Worm (Caenorhabditis elegans) whole organism, dauer: Measurements from ENCODE around the gene rnp-7.
"Not testable (repeated sequence)": the region's sequence is repeated elsewhere in the genome, so short reads cannot be mapped to it uniquely, and the experiment has no call there.

Experiments used
- unc-62 ChIP-seq: sonication (generic microtip); optimal IDR thresholded peaks from 2 replicates; lab custom pipeline; 2017; ENCODE audit warnings: missing biosample characterization, missing genetic modification reagents, missing genetic modification characterization

Gene rnp-7

DNA sequence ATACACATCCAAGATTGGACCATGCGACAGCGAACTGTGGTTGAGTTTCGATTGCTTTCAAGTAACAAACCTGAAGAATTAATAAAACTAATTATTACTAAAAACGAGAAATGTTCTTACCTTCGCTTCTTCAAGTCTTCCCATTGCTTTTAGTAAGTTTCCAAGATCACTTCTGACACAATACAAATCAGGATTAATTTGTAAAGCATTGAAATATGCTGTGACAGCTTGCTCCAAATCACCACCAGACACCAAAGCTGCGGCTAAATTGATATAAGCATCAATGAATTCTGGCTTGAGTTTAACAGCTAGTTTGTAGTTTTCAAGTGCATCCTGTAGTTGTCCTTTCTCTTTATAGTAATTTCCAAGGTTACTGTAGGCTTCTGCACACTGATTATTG, 10.8 kb downstream of the rnp-7 start:
- no peak for TF ChIP-seq unc-62

DNA sequence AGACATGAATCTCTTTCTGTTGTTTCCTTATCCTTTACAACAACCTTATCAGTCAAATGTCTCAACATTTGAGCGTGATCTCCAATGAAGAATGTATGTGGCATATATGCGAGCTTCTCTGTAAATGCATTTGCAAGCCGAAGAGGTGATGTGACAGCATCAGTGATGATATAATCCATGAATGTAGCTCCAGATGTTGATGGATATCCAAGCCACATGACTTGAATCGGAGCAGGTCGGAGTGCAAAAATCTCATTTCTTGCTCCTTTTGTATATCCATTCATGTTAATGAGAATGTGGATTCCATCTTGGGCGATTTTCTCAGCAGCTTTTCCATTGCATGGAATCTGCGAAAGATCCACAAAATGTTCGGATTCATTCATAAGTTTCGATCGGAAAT, 12.8 kb downstream of the rnp-7 start:
- no peak for TF ChIP-seq unc-62

- TF ChIP-seq unc-62, result no peak
Observed at ce11 chrIII:7146341-7146740, 14.6 kb downstream of the rnp-7 start.

DNA sequence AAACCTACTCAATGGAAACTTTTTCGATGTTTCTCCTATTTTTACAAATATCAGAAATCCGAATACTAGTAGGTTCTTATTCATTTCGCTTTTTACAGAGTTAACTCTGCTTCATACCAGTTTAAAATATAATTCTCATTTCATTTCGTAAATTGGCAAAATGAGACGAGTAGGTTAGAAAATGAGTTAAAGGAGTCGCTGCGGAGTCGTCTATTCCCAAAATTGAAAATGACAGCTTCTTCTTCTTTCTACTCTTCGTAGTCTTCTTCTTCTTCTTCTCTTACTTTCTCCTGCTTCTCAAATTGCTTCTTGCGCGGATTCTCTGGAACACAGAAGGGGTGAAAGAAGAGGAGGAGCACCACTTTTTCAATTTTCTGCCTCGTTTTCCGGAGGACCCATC, 16.2 kb downstream of the rnp-7 start, which contains the start of gene glr-2:
Gene glr-2, minus strand, starts transcription at position 211 of the 400 bp plus-strand sequence.
- no peak for TF ChIP-seq unc-62

DNA sequence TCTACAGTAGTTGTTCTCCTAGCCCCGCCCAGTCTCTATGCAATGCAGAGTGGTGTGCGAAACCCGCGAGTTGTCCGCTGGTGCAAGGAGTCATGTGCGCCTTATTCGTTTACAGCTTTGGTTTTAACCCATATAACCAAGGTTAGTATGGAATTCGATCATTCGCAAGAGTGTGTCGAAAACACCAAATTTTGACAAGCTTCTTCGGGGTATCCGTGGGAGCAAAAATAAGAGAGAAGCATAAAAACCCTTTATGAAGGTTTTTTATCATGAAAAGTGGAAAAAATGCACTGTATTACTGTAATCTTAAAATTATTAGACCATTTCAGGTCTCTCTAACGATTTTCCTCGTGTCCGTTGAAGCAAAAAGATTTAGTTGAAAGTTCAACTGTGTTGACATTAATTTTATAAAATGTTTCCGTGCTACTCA, 18.8 kb downstream of the rnp-7 start:
- TF ChIP-seq unc-62, result no peak

- no peak for TF ChIP-seq unc-62
Observed at ce11 chrIII:7141285-7141715, 19.7 kb downstream of the rnp-7 start.

- no peak for TF ChIP-seq unc-62
Observed at ce11 chrIII:7140228-7140710, 20.7 kb downstream of the rnp-7 start.

ce11 chrIII:7138178-7138577, 22.8 kb downstream of the rnp-7 start, which contains the start of gene B0280.11:
TSS of gene B0280.11 (minus strand) at chrIII:7138278.
- no peak for TF ChIP-seq unc-62

- no peak for TF ChIP-seq unc-62
Observed at ce11 chrIII:7136015-7136414, 24.9 kb downstream of the rnp-7 start, which contains the start of gene B0280.17. TSS of gene B0280.17 (minus strand) at chrIII:7136115.

DNA sequence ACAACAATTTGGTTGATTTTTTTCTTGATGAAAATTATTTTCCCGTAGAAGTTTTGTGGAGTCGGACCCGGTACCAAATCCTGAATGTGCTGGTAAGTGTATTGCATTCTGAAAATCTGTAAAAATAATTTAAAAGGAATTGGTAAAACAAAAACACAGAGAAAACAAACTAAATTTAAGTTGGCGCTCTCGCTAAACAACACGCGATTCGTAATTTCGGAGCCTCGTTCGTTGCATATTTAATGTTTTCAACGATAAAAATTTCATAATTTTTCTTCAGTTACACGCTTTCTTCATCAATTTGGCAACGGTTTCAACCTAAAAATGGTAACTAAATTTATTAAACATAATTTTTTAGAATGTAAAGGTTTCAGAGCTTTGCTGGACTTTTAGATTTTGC, 27.4 kb downstream of the rnp-7 start, which contains the start of the genes pot-1 and ggtb-1:
Gene pot-1, minus strand, starts transcription at position 120 of the 400 bp plus-strand sequence.
Gene ggtb-1, plus strand, starts transcription at position 208 of the 400 bp plus-strand sequence.
- no peak for TF ChIP-seq unc-62

ce11 chrIII:7128601-7129000, 32.4 kb downstream of the rnp-7 start, which contains the start of gene viro-2:
TSS of gene viro-2 (plus strand) at chrIII:7128901.
- TF ChIP-seq unc-62, result not testable (repeated sequence)

DNA sequence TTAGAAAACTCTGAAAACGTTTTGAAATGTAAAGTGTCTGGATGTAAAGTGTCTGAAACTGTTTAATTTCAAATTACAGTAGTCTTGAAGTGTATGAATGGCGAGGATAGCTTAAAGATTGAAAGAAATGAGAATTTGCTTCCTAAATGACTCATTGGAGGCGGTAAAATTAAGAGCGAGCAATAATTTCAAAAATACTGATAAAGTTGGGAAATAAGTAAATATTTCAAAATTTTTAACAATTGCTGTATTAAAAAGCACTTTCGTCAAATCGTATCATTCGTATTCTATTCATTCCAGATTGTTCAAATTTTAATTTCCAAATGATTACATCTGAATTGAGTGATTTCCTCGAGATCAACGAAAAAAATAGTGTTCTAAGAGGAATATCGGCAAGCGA, 36.6 kb downstream of the rnp-7 start, which contains the start of gene B0280.2:
Gene B0280.2, plus strand, starts transcription at position 301 of the 400 bp plus-strand sequence.
- no peak for TF ChIP-seq unc-62

DNA sequence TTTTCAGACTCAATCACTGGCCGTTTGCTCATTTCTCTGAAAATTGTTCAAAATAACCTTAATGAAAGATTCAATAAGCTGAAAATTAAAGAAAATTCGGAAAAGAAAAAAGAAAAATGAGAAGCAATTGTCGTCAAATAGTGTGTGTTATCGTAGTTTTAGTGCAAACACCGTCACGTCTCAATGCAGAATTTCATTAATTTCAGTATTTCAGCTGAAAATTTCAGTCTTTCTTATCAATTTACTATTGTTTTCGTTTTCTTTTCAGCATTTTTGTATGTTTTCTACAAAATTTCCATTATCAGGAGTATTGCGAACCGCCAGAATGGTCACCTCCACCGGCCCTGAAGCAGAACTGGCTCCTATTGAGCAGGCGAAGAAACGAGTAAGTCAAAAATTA, 38.1 kb downstream of the rnp-7 start, which contains the start of the genes B0280.9 and rpia-1:
Gene B0280.9, minus strand, starts transcription at position 36 of the 400 bp plus-strand sequence.
Gene rpia-1, plus strand, starts transcription at position 269 of the 400 bp plus-strand sequence.
- TF ChIP-seq unc-62, result no peak

ce11 chrIII:7120477-7120876, 40.5 kb downstream of the rnp-7 start:
- no peak for TF ChIP-seq unc-62

- no peak for TF ChIP-seq unc-62
Observed at ce11 chrIII:7116615-7117252, 44.2 kb downstream of the rnp-7 start.

ce11 chrIII:7114952-7115488, 45.9 kb downstream of the rnp-7 start, which contains the start of gene nhr-10:
TSS of gene nhr-10 (minus strand) at chrIII:7115438.
- no peak for TF ChIP-seq unc-62

- TF ChIP-seq unc-62, result no peak
Observed at ce11 chrIII:7112285-7112684, 48.7 kb downstream of the rnp-7 start.

ce11 chrIII:7111793-7112192, 49.2 kb downstream of the rnp-7 start, which contains the start of gene B0280.7:
TSS of gene B0280.7 (minus strand) at chrIII:7111893.
- no peak for TF ChIP-seq unc-62
